Worm (Caenorhabditis elegans) whole organism, L1 larva: ENCODE data around the gene arrd-5.

Experiments used
- C04F5.9 ChIP-seq: sonication (generic microtip); optimal IDR thresholded peaks from 2 replicates; lab custom pipeline; 2016; ENCODE audit warnings: missing genetic modification characterization, missing compliant biosample characterization
- C16A3.4 ChIP-seq: fragments of 150-350 bp; optimal IDR thresholded peaks from 2 replicates; lab custom pipeline; 2014; ENCODE audit warnings: missing biosample characterization, missing genetic modification characterization
- F16B12.6 ChIP-seq: fragments of 150-350 bp; optimal IDR thresholded peaks from 2 replicates; lab custom pipeline; 2014; ENCODE audit warnings: missing biosample characterization, missing genetic modification characterization
- Y116A8C.19 ChIP-seq: sonication (generic microtip); optimal IDR thresholded peaks from 2 replicates; lab custom pipeline; 2016; ENCODE audit warnings: missing compliant biosample characterization, missing genetic modification characterization, borderline replicate concordance
- alr-1 ChIP-seq: fragments of 200-800 bp; sonication (Bioruptor generic); optimal IDR thresholded peaks from 2 replicates; lab custom pipeline; 2018; ENCODE audit warnings: borderline replicate concordance, mild to moderate bottlenecking, missing genetic modification characterization, missing compliant biosample characterization
- aly-2 ChIP-seq: fragments of 150-350 bp; optimal IDR thresholded peaks from 2 replicates; lab custom pipeline; 2014; ENCODE audit warnings: missing biosample characterization, missing genetic modification characterization
- ama-1 ChIP-seq: fragments of 150-350 bp; optimal IDR thresholded peaks from 2 replicates; lab custom pipeline; 2014
- ceh-63 ChIP-seq: fragments of 200-800 bp; sonication (Bioruptor generic); optimal IDR thresholded peaks from 2 replicates; lab custom pipeline; 2018; ENCODE audit warnings: mild to moderate bottlenecking, missing genetic modification characterization, missing compliant biosample characterization
- ces-1 ChIP-seq: fragments of 150-350 bp; optimal IDR thresholded peaks from 2 replicates; lab custom pipeline; 2014; ENCODE audit warnings: missing biosample characterization, missing genetic modification reagents, missing genetic modification characterization
- efl-3 ChIP-seq: fragments of 200-800 bp; sonication (Bioruptor generic); optimal IDR thresholded peaks from 2 replicates; lab custom pipeline; 2018; ENCODE audit warnings: mild to moderate bottlenecking, missing genetic modification characterization, missing compliant biosample characterization
- egl-13 ChIP-seq: sonication (generic microtip); optimal IDR thresholded peaks from 2 replicates; lab custom pipeline; 2016; ENCODE audit warnings: missing genotype, missing genetic modification reagents, missing genetic modification characterization, missing compliant biosample characterization
- egl-27 ChIP-seq, 2 experiments: fragments of 150-350 bp in 1 of 2; sonication (generic microtip); optimal IDR thresholded peaks; 3 replicates each; lab custom pipeline; 2017 to 2018; ENCODE audit warnings: missing biosample characterization in 2 of 2, missing genetic modification characterization in 2 of 2, missing genetic modification reagents in 2 of 2
- fos-1 ChIP-seq: fragments of 150-350 bp; optimal IDR thresholded peaks from 2 replicates; lab custom pipeline; 2014; ENCODE audit warnings: missing biosample characterization, missing genetic modification characterization
- grh-1 ChIP-seq: fragments of 200-800 bp; sonication (Bioruptor generic); IDR thresholded peaks from 2 replicates; pipeline ENCODE4 v1.3.6; 2022; ENCODE audit warnings: missing genetic modification reagents, missing genetic modification characterization, missing compliant biosample characterization
- hlh-17 ChIP-seq: fragments of 200-800 bp; sonication (Bioruptor generic); optimal IDR thresholded peaks from 2 replicates; lab custom pipeline; 2018; ENCODE audit warnings: missing genetic modification characterization, mild to moderate bottlenecking, missing compliant biosample characterization, moderate library complexity, borderline replicate concordance
- hlh-4 ChIP-seq: sonication (generic microtip); optimal IDR thresholded peaks from 2 replicates; lab custom pipeline; 2016; ENCODE audit warnings: mild to moderate bottlenecking, missing genetic modification characterization, missing compliant biosample characterization
- irx-1 ChIP-seq: sonication (generic microtip); optimal IDR thresholded peaks from 2 replicates; lab custom pipeline; 2016; ENCODE audit warnings: missing genetic modification characterization, missing compliant biosample characterization
- jun-1 ChIP-seq: fragments of 150-350 bp; optimal IDR thresholded peaks from 2 replicates; lab custom pipeline; 2014; ENCODE audit warnings: missing biosample characterization, missing genetic modification reagents, missing genetic modification characterization
- lin-14 ChIP-seq: fragments of 200-800 bp; sonication (Bioruptor generic); optimal IDR thresholded peaks from 2 replicates; lab custom pipeline; 2018; ENCODE audit warnings: mild to moderate bottlenecking, missing genetic modification characterization, moderate library complexity, missing compliant biosample characterization
- lin-15B ChIP-seq: fragments of 150-350 bp; sonication (generic microtip); optimal IDR thresholded peaks from 3 replicates; lab custom pipeline; 2014; ENCODE audit warnings: missing biosample characterization, missing genetic modification characterization
- lin-39 ChIP-seq: fragments of 150-350 bp; optimal IDR thresholded peaks from 2 replicates; lab custom pipeline; 2014; ENCODE audit warnings: missing biosample characterization, missing genetic modification reagents, missing genetic modification characterization
- lsy-2 ChIP-seq, 2 experiments: fragments of 150-350 bp; optimal IDR thresholded peaks; 2 replicates each; lab custom pipeline; 2014; ENCODE audit warnings: missing biosample characterization in 2 of 2, missing genetic modification characterization in 2 of 2
- mab-9 ChIP-seq: fragments of 200-800 bp; sonication (Bioruptor generic); IDR thresholded peaks from 2 replicates; pipeline ENCODE4 v1.3.6; 2022; ENCODE audit warnings: missing genetic modification reagents, missing genetic modification characterization, missing compliant biosample characterization
- mdl-1 ChIP-seq, 2 experiments: fragments of 150-350 bp; optimal IDR thresholded peaks; 2 replicates each; lab custom pipeline; 2014 to 2017; ENCODE audit warnings: missing biosample characterization in 2 of 2, missing genetic modification characterization in 2 of 2, inconsistent platforms in 1 of 2
- nhr-19 ChIP-seq: fragments of 200-800 bp; sonication (Bioruptor generic); conservative IDR thresholded peaks from 2 replicates; pipeline ENCODE4 v1.3.6; 2022; ENCODE audit warnings: missing genetic modification characterization, missing compliant biosample characterization
- nhr-20 ChIP-seq: sonication (generic microtip); optimal IDR thresholded peaks from 2 replicates; lab custom pipeline; 2016; ENCODE audit warnings: mild to moderate bottlenecking, missing genetic modification characterization, missing compliant biosample characterization
- nhr-237 ChIP-seq: fragments of 150-350 bp; optimal IDR thresholded peaks from 2 replicates; lab custom pipeline; 2014; ENCODE audit warnings: missing biosample characterization, missing genetic modification characterization
- nhr-76 ChIP-seq: sonication (generic microtip); optimal IDR thresholded peaks from 2 replicates; lab custom pipeline; 2017; ENCODE audit warnings: missing biosample characterization, missing genetic modification characterization
- nhr-85 ChIP-seq: sonication (generic microtip); peaks from one replicate; lab custom pipeline; 2016; ENCODE audit warnings: missing genetic modification characterization, inconsistent platforms, missing compliant biosample characterization
- nhr-90 ChIP-seq: sonication (generic microtip); optimal IDR thresholded peaks from 2 replicates; lab custom pipeline; 2016; ENCODE audit warnings: mild to moderate bottlenecking, missing genetic modification characterization, missing compliant biosample characterization; ENCODE audit not compliant: poor library complexity
- pax-3 ChIP-seq: fragments of 200-800 bp; sonication (Bioruptor generic); optimal IDR thresholded peaks from 2 replicates; lab custom pipeline; 2018; ENCODE audit warnings: mild to moderate bottlenecking, missing genetic modification characterization, moderate library complexity, missing compliant biosample characterization
- skn-1 ChIP-seq: fragments of 150-350 bp; optimal IDR thresholded peaks from 2 replicates; lab custom pipeline; 2014; ENCODE audit warnings: missing biosample characterization, missing genetic modification characterization
- snpc-4 ChIP-seq: fragments of 150-350 bp; optimal IDR thresholded peaks from 2 replicates; lab custom pipeline; 2014; ENCODE audit warnings: missing biosample characterization, missing genetic modification characterization
- sptf-1 ChIP-seq: fragments of 150-350 bp; optimal IDR thresholded peaks from 2 replicates; lab custom pipeline; 2014; ENCODE audit warnings: missing biosample characterization, missing genetic modification characterization
- tlp-1 ChIP-seq: fragments of 150-350 bp; optimal IDR thresholded peaks from 2 replicates; lab custom pipeline; 2014; ENCODE audit warnings: missing biosample characterization, missing genetic modification characterization
- unc-130 ChIP-seq: fragments of 150-350 bp; optimal IDR thresholded peaks from 2 replicates; lab custom pipeline; 2017; ENCODE audit warnings: missing biosample characterization, missing genetic modification characterization, inconsistent platforms
- unc-30 ChIP-seq: sonication (generic microtip); optimal IDR thresholded peaks from 2 replicates; lab custom pipeline; 2017; ENCODE audit warnings: missing biosample characterization, missing genetic modification characterization
- unc-62 ChIP-seq: fragments of 150-350 bp; optimal IDR thresholded peaks from 2 replicates; lab custom pipeline; 2014; ENCODE audit warnings: missing biosample characterization, missing genetic modification reagents, missing genetic modification characterization
- unc-86 ChIP-seq: sonication (generic microtip); optimal IDR thresholded peaks from 2 replicates; lab custom pipeline; 2016; ENCODE audit warnings: missing genetic modification characterization, missing compliant biosample characterization
- unc-98 ChIP-seq: fragments of 200-800 bp; sonication (Bioruptor generic); IDR thresholded peaks from 2 replicates; pipeline ENCODE4 v1.3.6; 2022; ENCODE audit warnings: missing genetic modification characterization, missing compliant biosample characterization
- vab-15 ChIP-seq: sonication (generic microtip); optimal IDR thresholded peaks from 2 replicates; lab custom pipeline; 2017; ENCODE audit warnings: missing genotype, mild to moderate bottlenecking, missing genetic modification characterization, missing compliant biosample characterization
- zag-1 ChIP-seq: fragments of 150-350 bp; optimal IDR thresholded peaks from 2 replicates; lab custom pipeline; 2014; ENCODE audit warnings: missing biosample characterization, missing genetic modification characterization
- ztf-11 ChIP-seq, 2 experiments: sonication (generic microtip); optimal IDR thresholded peaks; 2 replicates each; lab custom pipeline; 2016 to 2017; ENCODE audit warnings: missing genetic modification characterization in 2 of 2, missing biosample characterization in 1 of 2, missing compliant biosample characterization in 1 of 2

Gene arrd-5

ce11 chrII:9845239-9845638 lies 10.2 kb downstream of the arrd-5 start, which contains the start of gene chil-9:
Gene chil-9, minus strand, starts transcription at chrII:9845339.
- TF ChIP-seq skn-1 (tag; lab: Kevin White, UChicago) (no peak), vab-15 (tag; lab: Kevin White, UChicago) (no peak), nhr-90 (tag; lab: Kevin White, UChicago) (no peak), unc-30 (tag; lab: Kevin White, UChicago) (no peak), efl-3 (GFP tag; lab: Kevin White, UChicago) (no peak), aly-2 (tag; lab: Kevin White, UChicago) (no peak), nhr-76 (tag; lab: Kevin White, UChicago) (no peak), unc-98 (GFP tag; lab: Robert Waterston, UW) (no peak), F16B12.6 (tag; lab: Kevin White, UChicago) (no peak), lin-15B (tag; lab: Kevin White, UChicago) (no peak), zag-1 (tag; lab: Kevin White, UChicago) (no peak), grh-1 (GFP tag; lab: Robert Waterston, UW) (no peak), mab-9 (no peak)

- TF ChIP-seq sptf-1 (no peak), unc-30 (tag; lab: Kevin White, UChicago) (no peak), unc-86 (tag; lab: Kevin White, UChicago) (no peak), lin-15B (tag; lab: Kevin White, UChicago) (no peak), tlp-1 (tag; lab: Kevin White, UChicago) (no peak), lin-39 (no peak), nhr-76 (tag; lab: Kevin White, UChicago) (no peak), mab-9 (no peak), C16A3.4 (tag; lab: Kevin White, UChicago) (no peak), snpc-4 (tag; lab: Kevin White, UChicago) (no peak), ces-1 (GFP tag; lab: Kevin White, UChicago) (no peak), nhr-19 (GFP tag; lab: Robert Waterston, UW) (no peak), ztf-11 (tag; optimal IDR thresholded peaks at IDR 0.05; lab: Kevin White, UChicago) (no peak), nhr-20 (tag; lab: Kevin White, UChicago) (no peak), ama-1 (no peak), unc-130 (tag; lab: Kevin White, UChicago) (no peak), hlh-4 (tag; lab: Kevin White, UChicago) (no peak)
Observed at ce11 chrII:9849497-9849896, 14.5 kb downstream of the arrd-5 start, which contains the start of gene old-2. Gene old-2, minus strand, starts transcription at chrII:9849597.

ce11 chrII:9850945-9851344 lies 15.9 kb downstream of the arrd-5 start, which contains the start of gene ZK938.10:
Gene ZK938.10, minus strand, starts transcription at chrII:9851045.
- no peak for TF ChIP-seq hlh-17 (GFP tag; lab: Kevin White, UChicago)
- no peak for TF ChIP-seq egl-13 (tag; lab: Kevin White, UChicago)
- TF ChIP-seq ceh-63 (GFP tag; lab: Kevin White, UChicago), result no peak
- no peak for TF ChIP-seq irx-1 (tag; lab: Kevin White, UChicago)
- no peak for TF ChIP-seq ama-1
- no peak for TF ChIP-seq snpc-4 (tag; lab: Kevin White, UChicago)
- TF ChIP-seq nhr-237 (tag; lab: Kevin White, UChicago), result no peak
- no peak for TF ChIP-seq hlh-4 (tag; lab: Kevin White, UChicago)
- no peak for TF ChIP-seq pax-3
- no peak for TF ChIP-seq mdl-1 (tag; optimal IDR thresholded peaks at IDR 0.05; lab: Kevin White, UChicago)
- no peak for TF ChIP-seq efl-3 (GFP tag; lab: Kevin White, UChicago)
- TF ChIP-seq jun-1 (tag; lab: Kevin White, UChicago), result no peak
- TF ChIP-seq unc-62 (GFP tag; lab: Kevin White, UChicago), result no peak
- no peak for TF ChIP-seq lsy-2 (tag; optimal IDR thresholded peaks at IDR 0.05; lab: Kevin White, UChicago)
- no peak for TF ChIP-seq fos-1 (tag; lab: Kevin White, UChicago)
- TF ChIP-seq, all 84 proteins: peak for 0

ce11 chrII:9855620-9856019 lies 20.6 kb downstream of the arrd-5 start, which contains the start of gene chil-4:
Gene chil-4, minus strand, starts transcription at chrII:9855720.
- TF ChIP-seq lin-14 (GFP tag; lab: Kevin White, UChicago) (no peak), nhr-85 (tag; lab: Kevin White, UChicago) (no peak), lsy-2 (tag; optimal IDR thresholded peaks at IDR 0.05; lab: Kevin White, UChicago) (no peak), nhr-90 (tag; lab: Kevin White, UChicago) (no peak), Y116A8C.19 (tag; lab: Kevin White, UChicago) (no peak), C04F5.9 (tag; lab: Kevin White, UChicago) (no peak), alr-1 (tag; lab: Kevin White, UChicago) (no peak), egl-27 (tag; optimal IDR thresholded peaks at IDR 0.05; lab: Kevin White, UChicago) (no peak)
- TF ChIP-seq, all 84 proteins: peak for 0
